Fruit fly (Drosophila melanogaster): ENCODE measurements around the gene CG4022.

Gene CG4022

dm6 chr3L:9399013-9399750 is 11.4 kb downstream of the CG4022 start, which contains the start of gene CG4080 (continued):
- no peak for TF ChIP-seq CG2202 (tag; optimal IDR thresholded peaks at IDR 0.05)
- TF ChIP-seq CG10267 (tag; optimal IDR thresholded peaks at IDR 0.05) = peak; percentile 70
- TF ChIP-seq zen (tag; optimal IDR thresholded peaks at IDR 0.05) = peak; percentile 26
- TF ChIP-seq Blimp-1 (GFP tag; optimal IDR thresholded peaks at IDR 0.05) = no peak
- TF ChIP-seq slou (GFP tag; optimal IDR thresholded peaks at IDR 0.05) = no peak
- TF ChIP-seq Pdp1 (GFP tag; optimal IDR thresholded peaks at IDR 0.05) = peak in 1 of 2 experiments; percentile 22
- TF ChIP-seq peb (GFP tag; IDR thresholded peaks at IDR 0.05) = no peak
- peak; percentile 51 for TF ChIP-seq sd (tag; optimal IDR thresholded peaks at IDR 0.05)
- TF ChIP-seq Adf1 (GFP tag; IDR thresholded peaks at IDR 0.05) = no peak
- TF ChIP-seq ato (GFP tag; IDR thresholded peaks at IDR 0.05; ENCODE audit: partially characterized antibody) = 0 out of 2 replicates have a peak, but pooled peaks have one; percentile 14
- TF ChIP-seq run (tag; optimal IDR thresholded peaks at IDR 0.05) = no peak
- TF ChIP-seq lmd (GFP tag; IDR thresholded peaks at IDR 0.05) = no peak
- TF ChIP-seq CG9797 (GFP tag; optimal IDR thresholded peaks at IDR 0.05) = peak; percentile 96
- TF ChIP-seq sqz (GFP tag; optimal IDR thresholded peaks at IDR 0.05) = peak; percentile 32
- TF ChIP-seq CG12299 (tag; optimal IDR thresholded peaks at IDR 0.05) = peak; percentile 10
- no peak for TF ChIP-seq fd102C (GFP tag; optimal IDR thresholded peaks at IDR 0.05)
- no peak for TF ChIP-seq CG3407 (GFP tag; optimal IDR thresholded peaks at IDR 0.05)
- TF ChIP-seq CG16779 (GFP tag; IDR thresholded peaks at IDR 0.05) = no peak
- peak; percentile 40 for TF ChIP-seq gsb-n (tag; optimal IDR thresholded peaks at IDR 0.05)
- no peak for TF ChIP-seq Hr51 (GFP tag; optimal IDR thresholded peaks at IDR 0.05)
- peak; percentile 19 for TF ChIP-seq CG2678 (tag; optimal IDR thresholded peaks at IDR 0.05)
- peak; percentile 44 for TF ChIP-seq Vsx1 (GFP tag; optimal IDR thresholded peaks at IDR 0.05)
- TF ChIP-seq Scr (GFP tag; IDR thresholded peaks at IDR 0.05; ENCODE audit: partially characterized antibody) = peak; percentile 90
- no peak for TF ChIP-seq Sox100B (GFP tag; optimal IDR thresholded peaks at IDR 0.05)
- no peak for TF ChIP-seq eyg (GFP tag; optimal IDR thresholded peaks at IDR 0.05)
- TF ChIP-seq CG10209 (GFP tag; optimal IDR thresholded peaks at IDR 0.05) = no peak
- TF ChIP-seq CG6765 (GFP tag; optimal IDR thresholded peaks at IDR 0.05) = peak; percentile 54
- no peak; the same call in none of the 2 replicates for TF ChIP-seq nerfin-2 (GFP tag; IDR thresholded peaks at IDR 0.05; ENCODE audit: partially characterized antibody)
- TF ChIP-seq CG17328 (GFP tag; IDR thresholded peaks at IDR 0.05) = no peak
- TF ChIP-seq Hmr (GFP tag; optimal IDR thresholded peaks at IDR 0.05) = peak; percentile 42
- TF ChIP-seq grn (GFP tag; optimal IDR thresholded peaks at IDR 0.05) = peak; percentile 26
- TF ChIP-seq bowl (GFP tag; IDR thresholded peaks at IDR 0.05) = no peak
- peak; percentile 84 for TF ChIP-seq Doc3 (GFP tag; IDR thresholded peaks at IDR 0.05; ENCODE audit: partially characterized antibody)
- no peak for TF ChIP-seq CTCF (GFP tag; optimal IDR thresholded peaks at IDR 0.05)
- TF ChIP-seq CG1529 (GFP tag; optimal IDR thresholded peaks at IDR 0.05) = no peak
- no peak for TF ChIP-seq dysf (GFP tag; IDR thresholded peaks at IDR 0.05)
- TF ChIP-seq Dip3 (GFP tag; optimal IDR thresholded peaks at IDR 0.05) = peak; percentile 23
- no peak for TF ChIP-seq CG7745 (tag; optimal IDR thresholded peaks at IDR 0.05)
- TF ChIP-seq tna (GFP tag; IDR thresholded peaks at IDR 0.05; ENCODE audit: partially characterized antibody) = peak; percentile 55
- peak; percentile 30 for TF ChIP-seq CG18476 (GFP tag; optimal IDR thresholded peaks at IDR 0.05)
- no peak for TF ChIP-seq sim (GFP tag; IDR thresholded peaks at IDR 0.05)
- no peak for TF ChIP-seq bab2 (GFP tag; optimal IDR thresholded peaks at IDR 0.05)
- peak; percentile 86 for TF ChIP-seq BEAF-32 (GFP tag; optimal IDR thresholded peaks at IDR 0.05)
- no peak for TF ChIP-seq CG11695 (GFP tag; IDR thresholded peaks at IDR 0.05)
- peak; percentile 80 for TF ChIP-seq CG14710 (tag; optimal IDR thresholded peaks at IDR 0.05)
- TF ChIP-seq CG13624 (GFP tag; optimal IDR thresholded peaks at IDR 0.05) = no peak
- no peak for TF ChIP-seq fd64A (GFP tag; optimal IDR thresholded peaks at IDR 0.05)
- peak; percentile 84 for TF ChIP-seq CG8924 (tag; optimal IDR thresholded peaks at IDR 0.05)
- no peak for TF ChIP-seq Elba2 (GFP tag; optimal IDR thresholded peaks at IDR 0.05)

Data from whole organism, embryonic.